Worm (Caenorhabditis elegans) whole organism, L1 larva: Measurements from ENCODE around the gene F21D5.9.

Source experiments
- Y116A8C.19 ChIP-seq: sonication (generic microtip); optimal IDR thresholded peaks from 2 replicates; lab custom pipeline; 2016; ENCODE audit warnings: missing compliant biosample characterization, missing genetic modification characterization, borderline replicate concordance
- blmp-1 ChIP-seq: fragments of 150-350 bp; optimal IDR thresholded peaks from 2 replicates; lab custom pipeline; 2014; ENCODE audit warnings: missing biosample characterization, missing genetic modification characterization
- ceh-8 ChIP-seq: fragments of 200-800 bp; sonication (Bioruptor generic); optimal IDR thresholded peaks from 2 replicates; lab custom pipeline; 2018; ENCODE audit warnings: mild to moderate bottlenecking, missing genetic modification characterization, moderate library complexity, missing compliant biosample characterization
- egl-13 ChIP-seq: sonication (generic microtip); optimal IDR thresholded peaks from 2 replicates; lab custom pipeline; 2016; ENCODE audit warnings: missing genotype, missing genetic modification reagents, missing genetic modification characterization, missing compliant biosample characterization
- fkh-4 ChIP-seq: sonication (generic microtip); optimal IDR thresholded peaks from 2 replicates; lab custom pipeline; 2016; ENCODE audit warnings: missing compliant biosample characterization, missing genetic modification characterization, borderline replicate concordance
- fkh-8 ChIP-seq: sonication (generic microtip); optimal IDR thresholded peaks from 2 replicates; lab custom pipeline; 2016; ENCODE audit warnings: mild to moderate bottlenecking, missing genetic modification characterization, missing compliant biosample characterization
- lin-15B ChIP-seq: fragments of 150-350 bp; sonication (generic microtip); optimal IDR thresholded peaks from 3 replicates; lab custom pipeline; 2014; ENCODE audit warnings: missing biosample characterization, missing genetic modification characterization
- mep-1 ChIP-seq: fragments of 150-350 bp; optimal IDR thresholded peaks from 2 replicates; lab custom pipeline; 2014; ENCODE audit warnings: missing biosample characterization, missing genetic modification characterization
- nhr-20 ChIP-seq: sonication (generic microtip); optimal IDR thresholded peaks from 2 replicates; lab custom pipeline; 2016; ENCODE audit warnings: mild to moderate bottlenecking, missing genetic modification characterization, missing compliant biosample characterization
- nhr-28 ChIP-seq: fragments of 150-350 bp; optimal IDR thresholded peaks from 2 replicates; lab custom pipeline; 2014; ENCODE audit warnings: missing biosample characterization, missing genetic modification characterization
- nhr-77 ChIP-seq: fragments of 150-350 bp; optimal IDR thresholded peaks from 2 replicates; lab custom pipeline; 2014; ENCODE audit warnings: missing biosample characterization, missing genetic modification characterization
- unc-62 ChIP-seq: fragments of 150-350 bp; optimal IDR thresholded peaks from 2 replicates; lab custom pipeline; 2014; ENCODE audit warnings: missing biosample characterization, missing genetic modification reagents, missing genetic modification characterization

DNA sequence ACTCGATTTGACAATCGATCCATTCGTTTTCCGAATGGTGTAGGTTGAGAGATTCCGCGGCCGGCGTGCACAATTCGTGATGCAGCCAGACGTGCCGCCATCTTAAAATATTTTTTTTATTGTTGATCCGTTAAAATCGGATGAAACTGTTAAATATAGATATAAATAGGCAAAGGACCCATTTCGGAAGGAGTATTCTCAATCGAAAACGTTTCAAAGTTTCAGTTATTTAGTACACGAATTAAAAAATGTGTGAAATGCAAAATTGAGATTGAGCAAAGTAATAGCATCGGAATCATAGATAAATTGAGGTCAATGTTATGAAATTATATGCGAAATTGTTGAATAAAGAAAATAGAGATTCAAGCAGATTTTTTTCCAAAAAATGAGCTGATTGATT, 16.1 kb downstream of the F21D5.9 start, which contains the start of gene mrps-33:
- TF ChIP-seq fkh-4 (tag; lab: Kevin White, UChicago): no peak
- no peak for TF ChIP-seq nhr-77 (tag; lab: Kevin White, UChicago)
- TF ChIP-seq mep-1 (tag; lab: Kevin White, UChicago): no peak
- no peak for TF ChIP-seq egl-13 (tag; lab: Kevin White, UChicago)
- no peak for TF ChIP-seq nhr-28 (tag; lab: Kevin White, UChicago)
- no peak for TF ChIP-seq fkh-8
- no peak for TF ChIP-seq blmp-1 (tag; lab: Kevin White, UChicago)
- no peak for TF ChIP-seq Y116A8C.19
- no peak for TF ChIP-seq unc-62 (GFP tag; lab: Kevin White, UChicago)
- TF ChIP-seq nhr-20 (tag; lab: Kevin White, UChicago): no peak
- TF ChIP-seq lin-15B (tag; lab: Kevin White, UChicago): no peak
- no peak for TF ChIP-seq ceh-8 (GFP tag; lab: Kevin White, UChicago)
